Fruit fly (Drosophila melanogaster) whole organism, embryonic: ENCODE measurements around the gene CRAT.

Experiments
- Antp ChIP-seq: fragments of 200-800 bp; sonication (Bioruptor generic); optimal IDR thresholded peaks from 3 replicates; lab custom pipeline; 2016; ENCODE audit warnings: missing biosample characterization, missing genetic modification characterization
- B-H1 ChIP-seq: fragments of 200-800 bp; sonication (Bioruptor generic); IDR thresholded peaks from 3 replicates; pipeline ENCODE4 v1.3.6; 2022; ENCODE audit warnings: missing biosample characterization, missing genetic modification characterization
- B-H2 ChIP-seq: fragments of 200-800 bp; sonication (Bioruptor generic); optimal IDR thresholded peaks from 2 replicates; lab custom pipeline; 2018; ENCODE audit warnings: missing biosample characterization, mild to moderate bottlenecking, missing genetic modification characterization
- CG10431 ChIP-seq: fragments of 200-800 bp; sonication (Bioruptor generic); optimal IDR thresholded peaks from 3 replicates; lab custom pipeline; 2018; ENCODE audit warnings: missing biosample characterization, mild to moderate bottlenecking, missing genetic modification characterization
- CG11398 ChIP-seq: fragments of 200-800 bp; sonication (Bioruptor generic); optimal IDR thresholded peaks from 2 replicates; lab custom pipeline; 2016; ENCODE audit warnings: missing biosample characterization, missing genetic modification characterization
- CG12219 ChIP-seq: fragments of 200-800 bp; sonication (Bioruptor generic); optimal IDR thresholded peaks from 3 replicates; lab custom pipeline; 2018; ENCODE audit warnings: missing biosample characterization, mild to moderate bottlenecking, missing genetic modification characterization
- CG12391 ChIP-seq: fragments of 200-800 bp; sonication (Bioruptor generic); optimal IDR thresholded peaks from 3 replicates; lab custom pipeline; 2018; ENCODE audit warnings: missing biosample characterization, mild to moderate bottlenecking, missing genetic modification characterization, moderate library complexity
- CG15011 ChIP-seq: fragments of 200-800 bp; sonication (Bioruptor generic); optimal IDR thresholded peaks from 3 replicates; lab custom pipeline; 2018; ENCODE audit warnings: missing biosample characterization, mild to moderate bottlenecking, missing genetic modification characterization
- CG16779 ChIP-seq: fragments of 200-800 bp; sonication (Bioruptor generic); IDR thresholded peaks from 2 replicates; pipeline ENCODE4 v1.3.6; 2022; ENCODE audit warnings: missing biosample characterization, missing genetic modification characterization
- CG17328 ChIP-seq: fragments of 200-800 bp; sonication (Bioruptor generic); IDR thresholded peaks from 2 replicates; pipeline ENCODE4 v1.3.6; 2022; ENCODE audit warnings: missing biosample characterization, missing genetic modification characterization
- CG1832 ChIP-seq: fragments of 200-800 bp; sonication (Bioruptor generic); optimal IDR thresholded peaks from 2 replicates; lab custom pipeline; 2017; ENCODE audit warnings: missing biosample characterization, mild to moderate bottlenecking, missing genetic modification characterization, inconsistent platforms
- CG18476 ChIP-seq: fragments of 200-800 bp; sonication (Bioruptor generic); optimal IDR thresholded peaks from 2 replicates; lab custom pipeline; 2016; ENCODE audit warnings: missing biosample characterization, mild to moderate bottlenecking, missing genetic modification characterization
- CG2116 ChIP-seq: fragments of 200-800 bp; sonication (Bioruptor generic); optimal IDR thresholded peaks from 3 replicates; lab custom pipeline; 2018; ENCODE audit warnings: missing biosample characterization, mild to moderate bottlenecking, missing genetic modification characterization
- CG32772 ChIP-seq: fragments of 200-800 bp; sonication (Bioruptor generic); IDR thresholded peaks from 2 replicates; pipeline ENCODE4 v1.3.6; 2022; ENCODE audit warnings: missing biosample characterization, missing genetic modification characterization
- CG4282 ChIP-seq: fragments of 200-800 bp; sonication (Bioruptor generic); optimal IDR thresholded peaks from 2 replicates; lab custom pipeline; 2016; ENCODE audit warnings: missing biosample characterization, missing genetic modification characterization
- CG4707 ChIP-seq: fragments of 200-800 bp; sonication (Bioruptor generic); optimal IDR thresholded peaks from 2 replicates; lab custom pipeline; 2018; ENCODE audit warnings: missing biosample characterization, mild to moderate bottlenecking, missing genetic modification characterization, moderate library complexity
- CG6175 ChIP-seq: fragments of 200-800 bp; sonication (Bioruptor generic); IDR thresholded peaks from 3 replicates; pipeline ENCODE4 v1.3.6; 2022; ENCODE audit warnings: missing biosample characterization, missing genetic modification characterization
- CG9797 ChIP-seq: fragments of 200-800 bp; sonication (Bioruptor generic); optimal IDR thresholded peaks from 3 replicates; lab custom pipeline; 2018; ENCODE audit warnings: missing biosample characterization, mild to moderate bottlenecking, missing genetic modification characterization
- CG9932 ChIP-seq: fragments of 200-800 bp; sonication (Bioruptor generic); IDR thresholded peaks from 2 replicates; pipeline ENCODE4 v1.3.6; 2022; ENCODE audit warnings: missing biosample characterization, missing genetic modification characterization
- Doc3 ChIP-seq: fragments of 200-800 bp; sonication (Bioruptor generic); IDR thresholded peaks from 3 replicates; pipeline ENCODE4 v1.3.6; 2022; ENCODE audit warnings: missing biosample characterization, missing genetic modification characterization; ENCODE audit not compliant: partially characterized antibody
- Elba2 ChIP-seq: fragments of 200-800 bp; sonication (Bioruptor generic); optimal IDR thresholded peaks from 3 replicates; lab custom pipeline; 2016; ENCODE audit warnings: missing biosample characterization, missing genetic modification characterization
- Ets65A ChIP-seq: fragments of 200-800 bp; sonication (Bioruptor generic); peaks from one replicate; lab custom pipeline; 2016; ENCODE audit warnings: missing biosample characterization, missing genetic modification characterization
- Gsc ChIP-seq: fragments of 200-800 bp; sonication (Bioruptor generic); IDR thresholded peaks from 2 replicates; pipeline ENCODE4 v1.3.6; 2022; ENCODE audit warnings: missing biosample characterization, missing genetic modification characterization
- Hey ChIP-seq: fragments of 200-800 bp; sonication (Bioruptor generic); optimal IDR thresholded peaks from 3 replicates; lab custom pipeline; 2018; ENCODE audit warnings: missing biosample characterization, mild to moderate bottlenecking, missing genetic modification characterization
- Kr ChIP-seq: fragments of 200-800 bp; sonication (Bioruptor generic); optimal IDR thresholded peaks from 2 replicates; lab custom pipeline; 2017; ENCODE audit warnings: missing biosample characterization, mild to moderate bottlenecking, missing genetic modification characterization
- Lhr ChIP-seq: fragments of 200-800 bp; sonication (Bioruptor generic); optimal IDR thresholded peaks from 3 replicates; lab custom pipeline; 2017; ENCODE audit warnings: mild to moderate bottlenecking, missing biosample characterization, missing genetic modification reagents, missing genetic modification characterization
- MBD-R2 ChIP-seq: fragments of 200-800 bp; sonication (Bioruptor generic); IDR thresholded peaks from 2 replicates; pipeline ENCODE4 v1.3.6; 2022; ENCODE audit warnings: missing biosample characterization, missing genetic modification characterization
- MESR4 ChIP-seq: fragments of 200-800 bp; sonication (Bioruptor generic); optimal IDR thresholded peaks from 2 replicates; lab custom pipeline; 2018; ENCODE audit warnings: missing biosample characterization, mild to moderate bottlenecking, missing genetic modification characterization, moderate library complexity
- NFAT ChIP-seq: fragments of 200-800 bp; sonication (Bioruptor generic); IDR thresholded peaks from 2 replicates; pipeline ENCODE4 v1.3.6; 2022; ENCODE audit warnings: missing biosample characterization, missing genetic modification characterization
- Nf-YB ChIP-seq: fragments of 200-800 bp; sonication (Bioruptor generic); optimal IDR thresholded peaks from 3 replicates; lab custom pipeline; 2019; ENCODE audit warnings: missing biosample characterization, mild to moderate bottlenecking, missing genetic modification characterization, moderate library complexity
- Oaz ChIP-seq: fragments of 200-800 bp; sonication (Bioruptor generic); IDR thresholded peaks from 2 replicates; pipeline ENCODE4 v1.3.6; 2022; ENCODE audit warnings: missing biosample characterization, missing genetic modification characterization
- Optix ChIP-seq: fragments of 200-800 bp; sonication (Bioruptor generic); IDR thresholded peaks from 3 replicates; pipeline ENCODE4 v1.3.6; 2022; ENCODE audit warnings: missing biosample characterization, missing genetic modification characterization
- Spps ChIP-seq: fragments of 200-800 bp; sonication (Bioruptor generic); optimal IDR thresholded peaks from 2 replicates; lab custom pipeline; 2018; ENCODE audit warnings: missing biosample characterization, mild to moderate bottlenecking, missing genetic modification characterization
- aop ChIP-seq: fragments of 200-800 bp; sonication (Bioruptor generic); IDR thresholded peaks from 2 replicates; pipeline ENCODE4 v1.3.6; 2022; ENCODE audit warnings: missing biosample characterization, missing genetic modification characterization
- ara ChIP-seq: fragments of 200-800 bp; sonication (Bioruptor generic); IDR thresholded peaks from 2 replicates; pipeline ENCODE4 v1.3.6; 2022; ENCODE audit warnings: missing biosample characterization, missing genetic modification characterization
- ase ChIP-seq: fragments of 200-800 bp; sonication (Bioruptor generic); IDR thresholded peaks from 3 replicates; pipeline ENCODE4 v1.3.6; 2022; ENCODE audit warnings: missing biosample characterization, missing genetic modification characterization
- bsh ChIP-seq, 2 experiments: fragments of 200-800 bp; sonication (Bioruptor generic); optimal IDR thresholded peaks; 2 replicates each; lab custom pipeline; 2017 to 2018; ENCODE audit warnings: mild to moderate bottlenecking in 2 of 2, missing biosample characterization in 2 of 2, missing genetic modification characterization in 2 of 2, moderate library complexity in 1 of 2
- dati ChIP-seq: fragments of 200-800 bp; sonication (Bioruptor generic); IDR thresholded peaks from 2 replicates; pipeline ENCODE4 v1.3.6; 2022; ENCODE audit warnings: missing biosample characterization, missing genetic modification characterization
- dysf ChIP-seq: fragments of 200-800 bp; sonication (Bioruptor generic); IDR thresholded peaks from 3 replicates; pipeline ENCODE4 v1.3.6; 2022; ENCODE audit warnings: missing biosample characterization, missing genetic modification characterization
- en ChIP-seq: fragments of 200-800 bp; sonication (Bioruptor generic); optimal IDR thresholded peaks from 2 replicates; lab custom pipeline; 2016; ENCODE audit warnings: missing biosample characterization, missing genetic modification characterization
- jumu ChIP-seq: fragments of 200-800 bp; sonication (Bioruptor generic); optimal IDR thresholded peaks from 3 replicates; lab custom pipeline; 2016; ENCODE audit warnings: missing biosample characterization, missing genetic modification characterization
- kah ChIP-seq: fragments of 200-800 bp; sonication (Bioruptor generic); optimal IDR thresholded peaks from 2 replicates; lab custom pipeline; 2018; ENCODE audit warnings: missing biosample characterization, mild to moderate bottlenecking, missing genetic modification characterization
- kni ChIP-seq: fragments of 200-800 bp; sonication (Bioruptor generic); optimal IDR thresholded peaks from 3 replicates; lab custom pipeline; 2017; ENCODE audit warnings: mild to moderate bottlenecking, missing biosample characterization, missing genetic modification reagents, missing genetic modification characterization
- peb ChIP-seq: fragments of 200-800 bp; sonication (Bioruptor generic); IDR thresholded peaks from 2 replicates; pipeline ENCODE4 v1.3.6; 2022; ENCODE audit warnings: missing biosample characterization, missing genetic modification characterization
- pzg ChIP-seq: fragments of 200-800 bp; sonication (Bioruptor generic); optimal IDR thresholded peaks from 3 replicates; lab custom pipeline; 2018; ENCODE audit warnings: missing biosample characterization, mild to moderate bottlenecking, missing genetic modification characterization, moderate library complexity
- scrt ChIP-seq: fragments of 200-800 bp; sonication (Bioruptor generic); optimal IDR thresholded peaks from 2 replicates; lab custom pipeline; 2018; ENCODE audit warnings: missing biosample characterization, mild to moderate bottlenecking, missing genetic modification characterization, moderate library complexity
- ssp ChIP-seq: fragments of 200-800 bp; sonication (Bioruptor generic); IDR thresholded peaks from 2 replicates; pipeline ENCODE4 v1.3.6; 2022; ENCODE audit warnings: missing biosample characterization, missing genetic modification characterization
- ttk ChIP-seq: fragments of 200-800 bp; sonication (Bioruptor generic); IDR thresholded peaks from 2 replicates; pipeline ENCODE4 v2.1.2; 2022; ENCODE audit warnings: missing biosample characterization, missing genetic modification characterization
- zf30C ChIP-seq: fragments of 200-800 bp; sonication (Bioruptor generic); optimal IDR thresholded peaks from 3 replicates; lab custom pipeline; 2018; ENCODE audit warnings: missing biosample characterization, mild to moderate bottlenecking, missing genetic modification characterization

Gene CRAT

dm6 chr3R:6410412-6411225, 34.8 kb upstream of the CRAT start (continued):
- TF ChIP-seq zf30C, result no peak
- peak; percentile 38 for TF ChIP-seq CG4707 (GFP tag; lab: Kevin White, UChicago)
- peak; percentile 96 for TF ChIP-seq Ets65A (GFP tag; lab: Kevin White, UChicago)
- peak; percentile 83 for TF ChIP-seq dysf (GFP tag; lab: Robert Waterston, UW)
- no peak for TF ChIP-seq CG9797 (GFP tag; lab: Kevin White, UChicago)
- TF ChIP-seq Doc3, result no peak
- no peak for TF ChIP-seq MBD-R2 (GFP tag; lab: Robert Waterston, UW)
- TF ChIP-seq dati (GFP tag; lab: Robert Waterston, UW), result no peak
- TF ChIP-seq CG6175 (GFP tag; lab: Robert Waterston, UW), result no peak; the same call in 2 of the 3 replicates
- TF ChIP-seq aop (GFP tag; lab: Robert Waterston, UW), result no peak
- peak; percentile 49; the same call in 1 of the 2 replicates for TF ChIP-seq ssp (GFP tag; lab: Robert Waterston, UW)
- peak; percentile 65 for TF ChIP-seq en
- peak; percentile 56 for TF ChIP-seq CG2116 (GFP tag; lab: Kevin White, UChicago)
- peak; percentile 70 for TF ChIP-seq CG9932
- TF ChIP-seq Gsc, result no peak
- peak; percentile 76 for TF ChIP-seq Nf-YB
- peak; percentile 83 for TF ChIP-seq scrt (GFP tag; lab: Kevin White, UChicago)
- no peak for TF ChIP-seq pzg
- 0 out of 3 replicates have a peak, but pooled peaks have one; percentile 38 for TF ChIP-seq Optix (GFP tag; lab: Robert Waterston, UW)
- TF ChIP-seq CG1832 (GFP tag; lab: Kevin White, UChicago), result no peak
- TF ChIP-seq NFAT (GFP tag; lab: Robert Waterston, UW), result no peak
- no peak for TF ChIP-seq Oaz (GFP tag; lab: Robert Waterston, UW)
- TF ChIP-seq ttk, result peak; percentile 59; the same call in 1 of the 2 replicates
- TF ChIP-seq CG12391 (tag; lab: Kevin White, UChicago), result peak; percentile 92
- peak; percentile 84 for TF ChIP-seq Antp (GFP tag; lab: Kevin White, UChicago)
- TF ChIP-seq CG32772 (GFP tag; lab: Robert Waterston, UW), result peak; percentile 67
- peak; percentile 14; the same call in 1 of the 2 replicates for TF ChIP-seq peb
- peak; percentile 46 for TF ChIP-seq B-H1 (GFP tag; lab: Robert Waterston, UW)
- TF ChIP-seq bsh (GFP tag; optimal IDR thresholded peaks at IDR 0.05; lab: Kevin White, UChicago), result peak; percentile 51 to 84
- peak; percentile 88 for TF ChIP-seq CG12219 (GFP tag; lab: Kevin White, UChicago)
- peak; percentile 89 for TF ChIP-seq CG15011 (GFP tag; lab: Kevin White, UChicago)
- peak; percentile 31 for TF ChIP-seq CG17328 (GFP tag; lab: Robert Waterston, UW)
- peak; percentile 80 for TF ChIP-seq CG18476 (GFP tag; lab: Kevin White, UChicago)
- TF ChIP-seq MESR4 (GFP tag; lab: Kevin White, UChicago), result no peak
- peak; percentile 32 for TF ChIP-seq B-H2 (GFP tag; lab: Kevin White, UChicago)
- TF ChIP-seq CG11398 (GFP tag; lab: Kevin White, UChicago), result peak; percentile 78
- no peak for TF ChIP-seq CG4282 (GFP tag; lab: Kevin White, UChicago)
- peak; percentile 23 for TF ChIP-seq Kr (GFP tag; lab: Kevin White, UChicago)
- TF ChIP-seq jumu (GFP tag; lab: Kevin White, UChicago), result peak; percentile 68
- no peak for TF ChIP-seq Elba2
- TF ChIP-seq ara (GFP tag; lab: Robert Waterston, UW), result peak; percentile 63; the same call in 1 of the 2 replicates
- peak; percentile 61 for TF ChIP-seq kah (GFP tag; lab: Kevin White, UChicago)
- no peak for TF ChIP-seq CG16779
- TF ChIP-seq Hey, result peak; percentile 27
- TF ChIP-seq Lhr (GFP tag; lab: Kevin White, UChicago), result peak; percentile 76
- TF ChIP-seq ase, result peak; percentile 21; the same call in 1 of the 3 replicates
- TF ChIP-seq kni (GFP tag; lab: Kevin White, UChicago), result peak; percentile 80
- peak; percentile 33 for TF ChIP-seq Spps (tag; lab: Kevin White, UChicago)
- TF ChIP-seq CG10431 (GFP tag; lab: Kevin White, UChicago), result peak; percentile 49
